Fruit fly (Drosophila melanogaster): Measurements from ENCODE around the gene Daxx.

The Daxx gene

dm6 chr2L:6467509-6467908, 13.2 kb upstream of the Daxx start, which contains the start of gene HemK1 (continued):
- TF ChIP-seq CG14710 (tag; optimal IDR thresholded peaks at IDR 0.05): peak; percentile 72
- no peak for TF ChIP-seq h (optimal IDR thresholded peaks at IDR 0.05)

- TF ChIP-seq CG11695 (GFP tag; IDR thresholded peaks at IDR 0.05) (peak; percentile 55; the same call in 2 of the 3 replicates), CG5953 (GFP tag; IDR thresholded peaks at IDR 0.05) (no peak), CG9215 (GFP tag; IDR thresholded peaks at IDR 0.05) (no peak), Eip74EF (GFP tag; optimal IDR thresholded peaks at IDR 0.05) (peak in 1 of 2 experiments; percentile 18), CG32772 (GFP tag; IDR thresholded peaks at IDR 0.05) (no peak), CG1603 (tag; optimal IDR thresholded peaks at IDR 0.05) (no peak), kni (GFP tag; optimal IDR thresholded peaks at IDR 0.05) (peak; percentile 20), CG43689 (GFP tag; IDR thresholded peaks at IDR 0.05) (no peak), CG11398 (GFP tag; optimal IDR thresholded peaks at IDR 0.05) (no peak), zen2 (GFP tag; IDR thresholded peaks at IDR 0.05; ENCODE audit: partially characterized antibody) (no peak), lilli (GFP tag; optimal IDR thresholded peaks at IDR 0.05) (no peak), CG3726 (GFP tag; IDR thresholded peaks at IDR 0.05) (no peak), CG15269 (tag; optimal IDR thresholded peaks at IDR 0.05) (peak; percentile 31), gem (tag; optimal IDR thresholded peaks at IDR 0.05) (no peak), sisA (GFP tag; IDR thresholded peaks at IDR 0.05) (no peak), Doc3 (GFP tag; IDR thresholded peaks at IDR 0.05; ENCODE audit: partially characterized antibody) (no peak), Neu2 (GFP tag; optimal IDR thresholded peaks at IDR 0.05; ENCODE audit: borderline replicate concordance) (no peak), D19B (GFP tag; optimal IDR thresholded peaks at IDR 0.05) (no peak), CG6765 (GFP tag; optimal IDR thresholded peaks at IDR 0.05) (no peak), CG14667 (GFP tag; IDR thresholded peaks at IDR 0.05) (no peak), CG9797 (GFP tag; optimal IDR thresholded peaks at IDR 0.05) (no peak), nerfin-2 (GFP tag; IDR thresholded peaks at IDR 0.05; ENCODE audit: partially characterized antibody) (0 out of 2 replicates have a peak, but pooled peaks have one; percentile 18), CG8359 (GFP tag; optimal IDR thresholded peaks at IDR 0.05; ENCODE audit: borderline replicate concordance) (no peak), schlank (tag; optimal IDR thresholded peaks at IDR 0.05) (no peak), stc (GFP tag; IDR thresholded peaks at IDR 0.05) (no peak), HHEX (GFP tag; optimal IDR thresholded peaks at IDR 0.05) (no peak), mirr (GFP tag; optimal IDR thresholded peaks at IDR 0.05) (no peak), CG16815 (GFP tag; optimal IDR thresholded peaks at IDR 0.05) (no peak), Atf-2 (GFP tag; optimal IDR thresholded peaks at IDR 0.05) (no peak), Stat92E (GFP tag; optimal IDR thresholded peaks at IDR 0.05) (peak in 1 of 3 experiments; percentile 64), Awh (GFP tag; IDR thresholded peaks at IDR 0.05) (no peak), CG2712 (tag; optimal IDR thresholded peaks at IDR 0.05) (no peak), Gsc (GFP tag; IDR thresholded peaks at IDR 0.05) (no peak), ewg (GFP tag; optimal IDR thresholded peaks at IDR 0.05) (no peak), kah (GFP tag; optimal IDR thresholded peaks at IDR 0.05) (no peak), en (GFP tag; optimal IDR thresholded peaks at IDR 0.05) (no peak), Hr3 (GFP tag; optimal IDR thresholded peaks at IDR 0.05) (no peak), sim (GFP tag; IDR thresholded peaks at IDR 0.05) (no peak), Xrp1 (GFP tag; IDR thresholded peaks at IDR 0.05) (no peak), ro (GFP tag; IDR thresholded peaks at IDR 0.05) (no peak), CG3847 (GFP tag; IDR thresholded peaks at IDR 0.05) (no peak), exex (tag; optimal IDR thresholded peaks at IDR 0.05) (no peak), chn (GFP tag; optimal IDR thresholded peaks at IDR 0.05) (no peak), E2f1 (GFP tag; IDR thresholded peaks at IDR 0.05) (no peak), chinmo (GFP tag; IDR thresholded peaks at IDR 0.05; ENCODE audit: partially characterized antibody) (peak; percentile 45; the same call in 1 of the 4 replicates), fd102C (GFP tag; optimal IDR thresholded peaks at IDR 0.05) (no peak), CG12155 (GFP tag; optimal IDR thresholded peaks at IDR 0.05) (no peak)
These were observed 10.6 kb upstream of the Daxx start for dm6 chr2L:6470100-6470644.

Measured in whole organism, embryonic.